Worm (Caenorhabditis elegans) whole organism, L2 larva: Measurements from ENCODE around the gene T24E12.3.

Experiments
- aly-2 ChIP-seq: fragments of 150-350 bp; optimal IDR thresholded peaks from 2 replicates; lab custom pipeline; 2014; ENCODE audit warnings: missing biosample characterization, missing genetic modification characterization
- fos-1 ChIP-seq: fragments of 150-350 bp; optimal IDR thresholded peaks from 2 replicates; lab custom pipeline; 2014; ENCODE audit warnings: missing biosample characterization, missing genetic modification characterization
- nhr-12 ChIP-seq: fragments of 150-350 bp; optimal IDR thresholded peaks from 2 replicates; lab custom pipeline; 2014; ENCODE audit warnings: missing biosample characterization, missing genetic modification characterization
- ztf-4 ChIP-seq: fragments of 150-350 bp; optimal IDR thresholded peaks from 2 replicates; lab custom pipeline; 2014; ENCODE audit warnings: missing biosample characterization, missing genetic modification characterization

DNA sequence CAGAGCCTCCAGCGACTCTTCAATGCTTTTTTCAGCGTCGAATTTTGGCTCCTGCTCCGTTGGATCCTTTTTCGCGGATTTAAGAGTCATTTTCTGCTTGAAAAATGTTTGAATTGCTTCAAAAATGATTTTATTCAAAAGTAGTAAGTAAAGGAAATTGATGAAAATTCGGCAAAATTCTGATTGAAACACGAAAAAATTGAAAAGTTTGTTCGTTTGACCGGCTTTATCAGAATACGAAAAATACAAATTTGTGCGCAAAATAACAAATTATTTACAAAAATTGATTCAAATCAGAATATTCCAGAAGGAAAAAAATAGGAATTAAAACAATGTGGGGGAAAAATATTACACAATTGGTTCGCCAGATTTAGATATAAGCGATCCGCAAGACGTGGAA is 31.1 kb downstream of the T24E12.3 start, which contains the start of gene F54D10.4:
- TF ChIP-seq aly-2 (tag; lab: Kevin White, UChicago): no peak
- no peak for TF ChIP-seq fos-1 (tag; lab: Kevin White, UChicago)
- TF ChIP-seq ztf-4 (tag; lab: Kevin White, UChicago): no peak
- no peak for TF ChIP-seq nhr-12 (tag; lab: Kevin White, UChicago)
